Worm (Caenorhabditis elegans) whole organism, young adult: ENCODE results near the gene F57A10.2.

Source experiments
- F49E8.2 ChIP-seq: sonication (generic microtip); optimal IDR thresholded peaks from 3 replicates; lab custom pipeline; 2017; ENCODE audit warnings: missing genetic modification characterization, mild to moderate bottlenecking, missing compliant biosample characterization, antibody characterized with exemption, moderate library complexity; ENCODE audit not compliant: insufficient read depth
- ceh-91 ChIP-seq: fragments of 200-800 bp; sonication (Bioruptor generic); IDR thresholded peaks from 2 replicates; pipeline ENCODE4 v1.3.6; 2022; ENCODE audit warnings: missing genetic modification reagents, missing genetic modification characterization, missing compliant biosample characterization
- madf-10 ChIP-seq: sonication (generic microtip); optimal IDR thresholded peaks from 2 replicates; lab custom pipeline; 2016; ENCODE audit warnings: mild to moderate bottlenecking, missing genetic modification characterization, missing compliant biosample characterization

ce11 chrV:15752049-15752448 lies 14.3 kb upstream of the F57A10.2 start, which contains the start of gene str-43:
- no peak for TF ChIP-seq madf-10
- no peak for TF ChIP-seq ceh-91 (GFP tag; lab: Robert Waterston, UW)
- TF ChIP-seq F49E8.2 (tag; lab: Kevin White, UChicago), result no peak
